Worm (Caenorhabditis elegans) whole organism, late embryonic: ENCODE results near the gene twk-8.

ENCODE experiments used
- ceh-45 ChIP-seq: fragments of 200-800 bp; sonication (Bioruptor generic); IDR thresholded peaks from 2 replicates; pipeline ENCODE4 v1.3.6; 2022; ENCODE audit warnings: missing genetic modification reagents, missing genetic modification characterization, missing compliant biosample characterization
- tbx-2 ChIP-seq: sonication (generic microtip); optimal IDR thresholded peaks from 2 replicates; lab custom pipeline; 2016; ENCODE audit warnings: missing genetic modification characterization, missing compliant biosample characterization

ce11 chrIV:9043224-9043623 is 38.9 kb upstream of the twk-8 start, which contains the start of gene Y73F4A.2:
- TF ChIP-seq tbx-2 (tag; lab: Kevin White, UChicago) = no peak
- TF ChIP-seq ceh-45 = no peak
